Fruit fly (Drosophila melanogaster): ENCODE results near the gene CG31921.

CG31921 gene

DNA sequence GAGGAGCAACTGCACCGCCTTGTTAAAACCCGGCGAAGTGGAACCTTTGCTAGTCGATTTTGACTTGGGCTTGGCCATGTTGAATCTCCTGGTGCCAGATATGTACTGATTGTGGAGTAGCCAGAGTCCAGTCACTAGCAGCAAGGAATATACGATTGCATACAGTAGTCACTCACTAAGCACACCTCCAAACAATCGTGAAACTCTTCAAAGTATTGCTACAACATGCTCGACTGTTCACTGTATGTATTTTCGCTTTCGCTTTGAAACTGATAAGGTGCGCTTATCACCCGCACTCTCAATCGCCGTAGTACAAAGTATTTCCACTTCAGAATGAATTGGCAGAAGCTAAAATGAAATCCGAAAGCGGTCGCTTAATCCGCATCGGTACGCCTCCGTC, 45.7 kb downstream of the CG31921 start:
- TF ChIP-seq Sin3A (optimal IDR thresholded peaks at IDR 0.05) (no peak), Myc (optimal IDR thresholded peaks at IDR 0.05) (no peak), h (optimal IDR thresholded peaks at IDR 0.05) (no peak), psq (optimal IDR thresholded peaks at IDR 0.05) (no peak), insv (optimal IDR thresholded peaks at IDR 0.05) (no peak), ttk (optimal IDR thresholded peaks at IDR 0.05) (no peak)

DNA sequence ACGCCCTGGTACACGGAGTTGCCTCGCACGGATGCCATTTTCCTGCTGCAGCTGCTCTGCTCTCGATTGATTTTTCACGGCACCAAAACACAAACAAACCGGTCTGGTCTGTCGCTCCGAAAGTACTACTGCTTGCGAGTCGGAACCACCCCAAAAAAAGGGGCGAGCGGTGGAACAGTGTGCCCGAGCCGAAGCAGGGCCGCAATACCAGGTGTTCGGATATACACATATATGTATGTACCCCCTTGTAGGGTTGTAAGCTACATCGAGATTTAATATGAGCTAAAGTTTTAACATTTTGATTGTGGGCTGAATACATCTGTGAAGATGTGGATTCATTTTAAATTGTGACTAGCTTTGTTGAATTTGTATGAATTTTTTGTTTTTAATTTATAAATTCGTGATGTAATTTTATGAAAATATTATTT, 46.5 kb downstream of the CG31921 start:
- no peak for TF ChIP-seq psq (optimal IDR thresholded peaks at IDR 0.05)
- TF ChIP-seq Myc (optimal IDR thresholded peaks at IDR 0.05): no peak
- no peak for TF ChIP-seq insv (optimal IDR thresholded peaks at IDR 0.05)
- TF ChIP-seq Sin3A (optimal IDR thresholded peaks at IDR 0.05): no peak
- TF ChIP-seq ttk (optimal IDR thresholded peaks at IDR 0.05): no peak
- no peak for TF ChIP-seq h (optimal IDR thresholded peaks at IDR 0.05)

DNA sequence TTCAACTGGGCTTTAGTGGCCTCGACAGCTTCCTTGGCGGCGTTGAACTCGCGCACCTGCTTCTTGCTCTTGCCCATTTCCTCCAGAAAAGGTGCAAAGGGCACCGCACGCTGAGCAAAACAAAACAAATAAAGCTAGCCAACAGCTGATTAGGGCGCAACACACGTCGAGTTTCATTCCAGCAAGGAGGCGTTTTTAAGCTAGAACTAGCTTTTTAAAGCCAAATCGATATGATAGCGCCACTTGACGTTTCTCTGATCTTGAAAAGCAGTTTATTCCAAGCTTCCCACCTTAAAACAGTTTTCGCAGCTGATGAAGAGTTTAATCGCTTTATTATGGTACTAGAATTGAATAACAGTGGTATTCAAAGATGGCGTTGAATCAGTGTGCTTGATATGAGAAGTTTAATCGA, 49.1 kb downstream of the CG31921 start, which contains the start of gene CG11601:
CG11601 (minus strand) TSS at position 199 of the 412 bp plus-strand sequence.
- TF ChIP-seq h (optimal IDR thresholded peaks at IDR 0.05): no peak
- TF ChIP-seq Sin3A (optimal IDR thresholded peaks at IDR 0.05): no peak
- no peak for TF ChIP-seq insv (optimal IDR thresholded peaks at IDR 0.05)
- no peak for TF ChIP-seq psq (optimal IDR thresholded peaks at IDR 0.05)
- no peak for TF ChIP-seq Myc (optimal IDR thresholded peaks at IDR 0.05)
- no peak for TF ChIP-seq ttk (optimal IDR thresholded peaks at IDR 0.05)
